Fruit fly (Drosophila melanogaster): Measurements from ENCODE around the gene CG31156.
A peak's percentile ranks its signal among the peaks of the same experiment; 100 is the strongest.

Gene CG31156

DNA sequence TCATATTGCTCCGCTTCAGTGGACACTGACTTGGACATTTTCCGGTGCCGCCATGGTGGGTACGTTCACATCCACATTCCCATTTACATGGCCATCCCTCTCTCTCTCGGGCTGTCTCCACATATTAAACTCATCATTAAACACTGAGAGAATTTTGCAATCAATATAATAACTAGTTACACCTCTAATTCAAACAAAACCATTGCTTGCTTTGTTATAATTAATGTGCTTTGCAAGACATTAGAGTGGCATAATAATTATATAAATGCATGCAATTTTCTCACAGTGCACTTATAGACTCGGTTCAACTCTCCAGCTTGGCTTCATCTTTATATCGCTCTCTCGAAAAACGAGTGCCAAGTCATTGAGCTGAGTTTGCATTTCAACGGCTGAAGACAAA, 11.3 kb upstream of the CG31156 start (continued):
- TF ChIP-seq caup (GFP tag; optimal IDR thresholded peaks at IDR 0.05; ENCODE audit: severe bottlenecking) = peak; percentile 38
- no peak for TF ChIP-seq MTF-1 (GFP tag; optimal IDR thresholded peaks at IDR 0.05; ENCODE audit: borderline replicate concordance)
- TF ChIP-seq stc (GFP tag; IDR thresholded peaks at IDR 0.05) = peak; percentile 76
- TF ChIP-seq Dip3 (GFP tag; optimal IDR thresholded peaks at IDR 0.05) = peak; percentile 3
- no peak for TF ChIP-seq CG17568 (GFP tag; optimal IDR thresholded peaks at IDR 0.05)
- peak; percentile 9 for TF ChIP-seq eyg (GFP tag; optimal IDR thresholded peaks at IDR 0.05)
- TF ChIP-seq Eip74EF (GFP tag; optimal IDR thresholded peaks at IDR 0.05) = no peak
- TF ChIP-seq hbn (GFP tag; IDR thresholded peaks at IDR 0.05; ENCODE audit: partially characterized antibody) = no peak
- TF ChIP-seq unc-4 (GFP tag; IDR thresholded peaks at IDR 0.05; ENCODE audit: partially characterized antibody) = no peak
- TF ChIP-seq CG4854 (GFP tag; optimal IDR thresholded peaks at IDR 0.05) = peak; percentile 16

- no peak for TF ChIP-seq CG32532 (GFP tag; IDR thresholded peaks at IDR 0.05)
- peak; percentile 20 for TF ChIP-seq CG9797 (GFP tag; optimal IDR thresholded peaks at IDR 0.05)
- peak in 1 of 2 experiments; percentile 93 for TF ChIP-seq Pdp1 (GFP tag; optimal IDR thresholded peaks at IDR 0.05)
- TF ChIP-seq Tbp (GFP tag; optimal IDR thresholded peaks at IDR 0.05) = no peak
- TF ChIP-seq slp2 (GFP tag; optimal IDR thresholded peaks at IDR 0.05) = no peak
- TF ChIP-seq slbo (GFP tag; IDR thresholded peaks at IDR 0.05) = no peak
- TF ChIP-seq kah (GFP tag; optimal IDR thresholded peaks at IDR 0.05) = no peak
- no peak for TF ChIP-seq bsh (GFP tag; optimal IDR thresholded peaks at IDR 0.05)
- TF ChIP-seq tio (GFP tag; optimal IDR thresholded peaks at IDR 0.05) = no peak
- TF ChIP-seq CG15514 (GFP tag; optimal IDR thresholded peaks at IDR 0.05) = no peak
- no peak for TF ChIP-seq CG2712 (tag; optimal IDR thresholded peaks at IDR 0.05)
- TF ChIP-seq ranshi (GFP tag; IDR thresholded peaks at IDR 0.05) = no peak
- no peak for TF ChIP-seq PHDP (tag; optimal IDR thresholded peaks at IDR 0.05)
- TF ChIP-seq BtbVII (GFP tag; optimal IDR thresholded peaks at IDR 0.05) = no peak
- TF ChIP-seq CG4360 (GFP tag; IDR thresholded peaks at IDR 0.05) = no peak
- no peak for TF ChIP-seq CG12299 (tag; optimal IDR thresholded peaks at IDR 0.05)
- no peak for TF ChIP-seq CG13624 (GFP tag; optimal IDR thresholded peaks at IDR 0.05)
- no peak for TF ChIP-seq zfh2 (GFP tag; optimal IDR thresholded peaks at IDR 0.05)
- TF ChIP-seq Sox100B (GFP tag; optimal IDR thresholded peaks at IDR 0.05) = no peak
- TF ChIP-seq hb (GFP tag; IDR thresholded peaks at IDR 0.05; ENCODE audit: partially characterized antibody) = no peak
- TF ChIP-seq CG11093 (GFP tag; IDR thresholded peaks at IDR 0.05) = no peak
- TF ChIP-seq Oli (tag; optimal IDR thresholded peaks at IDR 0.05) = no peak
- no peak for TF ChIP-seq CG7556 (GFP tag; optimal IDR thresholded peaks at IDR 0.05)
- TF ChIP-seq gt (GFP tag; IDR thresholded peaks at IDR 0.05) = no peak
- TF ChIP-seq CG8089 (GFP tag; optimal IDR thresholded peaks at IDR 0.05) = no peak
- no peak for TF ChIP-seq H15 (GFP tag; IDR thresholded peaks at IDR 0.05)
- TF ChIP-seq CG2120 (GFP tag; optimal IDR thresholded peaks at IDR 0.05) = no peak
- no peak for TF ChIP-seq CG31388 (GFP tag; optimal IDR thresholded peaks at IDR 0.05)
- TF ChIP-seq Hsf (GFP tag; optimal IDR thresholded peaks at IDR 0.05) = no peak
- no peak for TF ChIP-seq CG12942 (GFP tag; optimal IDR thresholded peaks at IDR 0.05)
- TF ChIP-seq otp (GFP tag; IDR thresholded peaks at IDR 0.05) = no peak
- TF ChIP-seq CG17328 (GFP tag; IDR thresholded peaks at IDR 0.05) = no peak
- no peak for TF ChIP-seq CG8765 (GFP tag; IDR thresholded peaks at IDR 0.05)
- no peak for TF ChIP-seq sd (tag; optimal IDR thresholded peaks at IDR 0.05)
- no peak for TF ChIP-seq CkIIα-i1 (GFP tag; IDR thresholded peaks at IDR 0.05)
- no peak for TF ChIP-seq dmrt11E (tag; optimal IDR thresholded peaks at IDR 0.05)
- TF ChIP-seq CG7928 (GFP tag; optimal IDR thresholded peaks at IDR 0.05) = no peak
- TF ChIP-seq ara (GFP tag; IDR thresholded peaks at IDR 0.05) = no peak
- TF ChIP-seq stwl (tag; optimal IDR thresholded peaks at IDR 0.05) = peak; percentile 74
- TF ChIP-seq dysf (GFP tag; IDR thresholded peaks at IDR 0.05) = no peak
Observed at dm6 chr3R:22618280-22618679, 4.8 kb upstream of the CG31156 start, which contains the start of gene mRpL45. mRpL45 (plus strand) TSS chr3R:22618492.
